Fruit fly (Drosophila melanogaster) whole organism, prepupa: ENCODE data around the gene iav.

Experiments used
- Blimp-1 ChIP-seq: fragments of 200-800 bp; sonication (Bioruptor generic); optimal IDR thresholded peaks from 3 replicates; lab custom pipeline; 2017; ENCODE audit warnings: missing biosample characterization, missing genetic modification characterization, mild to moderate bottlenecking, moderate library complexity, missing genetic modification reagents
- CG10631 ChIP-seq: fragments of 200-800 bp; sonication (Bioruptor generic); optimal IDR thresholded peaks from 2 replicates; lab custom pipeline; 2016; ENCODE audit warnings: missing biosample characterization, missing genetic modification characterization
- CG10669 ChIP-seq: fragments of 200-800 bp; sonication (Bioruptor generic); optimal IDR thresholded peaks from 3 replicates; lab custom pipeline; 2018; ENCODE audit warnings: missing biosample characterization, mild to moderate bottlenecking, missing genetic modification characterization, moderate library complexity
- CG11294 ChIP-seq: fragments of 200-800 bp; sonication (Bioruptor generic); IDR thresholded peaks from 2 replicates; pipeline ENCODE4 v1.3.6; 2022; ENCODE audit warnings: missing biosample characterization, missing genetic modification characterization
- CG11762 ChIP-seq: fragments of 200-800 bp; sonication (Bioruptor generic); optimal IDR thresholded peaks from 3 replicates; lab custom pipeline; 2016; ENCODE audit warnings: missing biosample characterization, missing genetic modification characterization; ENCODE audit not compliant: insufficient read depth
- CG11902 ChIP-seq: fragments of 200-800 bp; sonication (Bioruptor generic); optimal IDR thresholded peaks from 3 replicates; lab custom pipeline; 2016; ENCODE audit warnings: missing biosample characterization, missing genetic modification characterization
- CG15336 ChIP-seq: fragments of 200-800 bp; sonication (Bioruptor generic); IDR thresholded peaks from 2 replicates; pipeline ENCODE4 v1.3.6; 2022; ENCODE audit warnings: missing biosample characterization, missing genetic modification characterization
- CG1621 ChIP-seq: fragments of 200-800 bp; sonication (Bioruptor generic); optimal IDR thresholded peaks from 3 replicates; lab custom pipeline; 2018; ENCODE audit warnings: missing biosample characterization, mild to moderate bottlenecking, missing genetic modification characterization
- CG3032 ChIP-seq: fragments of 200-800 bp; optimal IDR thresholded peaks from 2 replicates; lab custom pipeline; 2019; ENCODE audit warnings: missing biosample characterization, mild to moderate bottlenecking, missing genetic modification characterization, moderate library complexity
- CG31627 ChIP-seq: fragments of 200-800 bp; sonication (Bioruptor generic); optimal IDR thresholded peaks from 3 replicates; lab custom pipeline; 2016; ENCODE audit warnings: missing biosample characterization, missing genetic modification characterization
- CG32006 ChIP-seq: fragments of 200-800 bp; sonication (Bioruptor generic); optimal IDR thresholded peaks from 3 replicates; lab custom pipeline; 2017; ENCODE audit warnings: missing biosample characterization, mild to moderate bottlenecking, missing genetic modification characterization
- CG34406 ChIP-seq: fragments of 200-800 bp; sonication (Bioruptor generic); optimal IDR thresholded peaks from 3 replicates; lab custom pipeline; 2016; ENCODE audit warnings: missing biosample characterization, missing genetic modification characterization
- CG3919 ChIP-seq: fragments of 200-800 bp; sonication (Bioruptor generic); optimal IDR thresholded peaks from 3 replicates; lab custom pipeline; 2016; ENCODE audit warnings: missing biosample characterization, missing genetic modification characterization
- CG4318 ChIP-seq: fragments of 200-800 bp; sonication (Bioruptor generic); optimal IDR thresholded peaks from 3 replicates; lab custom pipeline; 2017; ENCODE audit warnings: missing biosample characterization, mild to moderate bottlenecking, missing genetic modification characterization
- CG6163 ChIP-seq: fragments of 200-800 bp; sonication (Bioruptor generic); IDR thresholded peaks from 3 replicates; pipeline ENCODE4 v1.3.6; 2022; ENCODE audit warnings: missing biosample characterization, missing genetic modification characterization
- CG6854 ChIP-seq: fragments of 200-800 bp; sonication (Bioruptor generic); optimal IDR thresholded peaks from 2 replicates; lab custom pipeline; 2017; ENCODE audit warnings: missing biosample characterization, mild to moderate bottlenecking, missing genetic modification characterization
- CG8119 ChIP-seq: fragments of 200-800 bp; sonication (Bioruptor generic); IDR thresholded peaks from 3 replicates; pipeline ENCODE4 v1.3.6; 2022; ENCODE audit warnings: missing biosample characterization, missing genetic modification characterization
- CG8319 ChIP-seq: fragments of 200-800 bp; sonication (Bioruptor generic); optimal IDR thresholded peaks from 3 replicates; lab custom pipeline; 2016; ENCODE audit warnings: missing biosample characterization, missing genetic modification characterization
- CG8632 ChIP-seq: fragments of 200-800 bp; sonication (Bioruptor generic); optimal IDR thresholded peaks from 3 replicates; lab custom pipeline; 2016; ENCODE audit warnings: missing biosample characterization, missing genetic modification characterization
- CG9139 ChIP-seq: fragments of 200-800 bp; sonication (Bioruptor generic); optimal IDR thresholded peaks from 3 replicates; lab custom pipeline; 2017; ENCODE audit warnings: missing biosample characterization, mild to moderate bottlenecking, missing genetic modification characterization
- Eip75B ChIP-seq: fragments of 200-800 bp; sonication (Bioruptor generic); optimal IDR thresholded peaks from 3 replicates; lab custom pipeline; 2016; ENCODE audit warnings: missing biosample characterization, missing genetic modification characterization
- Eip93F ChIP-seq: fragments of 200-800 bp; sonication (Bioruptor generic); optimal IDR thresholded peaks from 2 replicates; lab custom pipeline; 2016; ENCODE audit warnings: missing biosample characterization, mild to moderate bottlenecking, missing genetic modification characterization
- Ets96B ChIP-seq: fragments of 200-800 bp; optimal IDR thresholded peaks from 2 replicates; lab custom pipeline; 2019; ENCODE audit warnings: missing biosample characterization, mild to moderate bottlenecking, missing genetic modification characterization, moderate library complexity
- Gug ChIP-seq: fragments of 200-800 bp; sonication (Bioruptor generic); IDR thresholded peaks from 2 replicates; pipeline ENCODE4 v1.3.6; 2022; ENCODE audit warnings: missing biosample characterization, missing genetic modification characterization
- Hr38 ChIP-seq: sonication (Bioruptor generic); optimal IDR thresholded peaks from 2 replicates; lab custom pipeline; 2016; ENCODE audit warnings: missing biosample characterization, missing genetic modification characterization
- Hr4 ChIP-seq: fragments of 200-800 bp; sonication (Bioruptor generic); optimal IDR thresholded peaks from 3 replicates; lab custom pipeline; 2016; ENCODE audit warnings: missing biosample characterization, missing genetic modification characterization
- Met ChIP-seq: fragments of 200-800 bp; sonication (Bioruptor generic); optimal IDR thresholded peaks from 3 replicates; lab custom pipeline; 2016; ENCODE audit warnings: missing biosample characterization, missing genetic modification characterization
- OdsH ChIP-seq: fragments of 200-800 bp; sonication (Bioruptor generic); optimal IDR thresholded peaks from 3 replicates; lab custom pipeline; 2016; ENCODE audit warnings: missing biosample characterization, missing genetic modification characterization
- Smox ChIP-seq: fragments of 200-800 bp; sonication (Bioruptor generic); optimal IDR thresholded peaks from 3 replicates; lab custom pipeline; 2016; ENCODE audit warnings: missing biosample characterization, missing genetic modification characterization
- Sox102F ChIP-seq: fragments of 200-800 bp; sonication (Bioruptor generic); optimal IDR thresholded peaks from 2 replicates; lab custom pipeline; 2016; ENCODE audit warnings: missing biosample characterization, mild to moderate bottlenecking, missing genetic modification characterization
- Sox14 ChIP-seq: fragments of 200-800 bp; sonication (Bioruptor generic); optimal IDR thresholded peaks from 3 replicates; lab custom pipeline; 2016; ENCODE audit warnings: missing biosample characterization, missing genetic modification characterization
- Sox15 ChIP-seq: fragments of 200-800 bp; sonication (Bioruptor generic); optimal IDR thresholded peaks from 3 replicates; lab custom pipeline; 2016; ENCODE audit warnings: missing biosample characterization, missing genetic modification characterization
- achi ChIP-seq: fragments of 200-800 bp; sonication (Bioruptor generic); optimal IDR thresholded peaks from 3 replicates; lab custom pipeline; 2016; ENCODE audit warnings: missing biosample characterization, missing genetic modification characterization
- dac ChIP-seq: fragments of 200-800 bp; sonication (Bioruptor generic); optimal IDR thresholded peaks from 2 replicates; lab custom pipeline; 2017; ENCODE audit warnings: missing biosample characterization, mild to moderate bottlenecking, missing genetic modification characterization
- dsx ChIP-seq: fragments of 200-800 bp; optimal IDR thresholded peaks from 3 replicates; lab custom pipeline; 2019; ENCODE audit warnings: missing biosample characterization, mild to moderate bottlenecking, missing genetic modification characterization, moderate library complexity; ENCODE audit not compliant: poor library complexity, severe bottlenecking
- esn ChIP-seq: fragments of 200-800 bp; sonication (Bioruptor generic); optimal IDR thresholded peaks from 2 replicates; lab custom pipeline; 2016; ENCODE audit warnings: missing biosample characterization, mild to moderate bottlenecking, missing genetic modification characterization, moderate library complexity
- lz ChIP-seq: fragments of 200-800 bp; sonication (Bioruptor generic); optimal IDR thresholded peaks from 3 replicates; lab custom pipeline; 2016; ENCODE audit warnings: missing biosample characterization, missing genetic modification characterization
- salr ChIP-seq, 2 experiments: fragments of 200-800 bp; sonication (Bioruptor generic); optimal IDR thresholded peaks; 3 replicates each; lab custom pipeline; 2016 to 2018; ENCODE audit warnings: missing biosample characterization in 2 of 2, missing genetic modification characterization in 2 of 2, mild to moderate bottlenecking in 1 of 2
- spab ChIP-seq: fragments of 200-800 bp; sonication (Bioruptor generic); optimal IDR thresholded peaks from 2 replicates; lab custom pipeline; 2017; ENCODE audit warnings: missing biosample characterization, mild to moderate bottlenecking, missing genetic modification characterization, missing genetic modification reagents
- ss ChIP-seq, 2 experiments: fragments of 200-800 bp; sonication (Bioruptor generic); optimal IDR thresholded peaks; 2 replicates in 1 of 2; 3 replicates in 1 of 2; lab custom pipeline; 2017 to 2018; ENCODE audit warnings: mild to moderate bottlenecking in 2 of 2, missing biosample characterization in 2 of 2, missing genetic modification characterization in 2 of 2, moderate library complexity in 1 of 2
- svp ChIP-seq: fragments of 200-800 bp; sonication (Bioruptor generic); peaks from one replicate; lab custom pipeline; 2016; ENCODE audit warnings: missing biosample characterization, missing genetic modification characterization
- topi ChIP-seq: fragments of 200-800 bp; sonication (Bioruptor generic); optimal IDR thresholded peaks from 3 replicates; lab custom pipeline; 2016; ENCODE audit warnings: missing biosample characterization, missing genetic modification characterization
- vri ChIP-seq: fragments of 200-800 bp; sonication (Bioruptor generic); optimal IDR thresholded peaks from 3 replicates; lab custom pipeline; 2016; ENCODE audit warnings: missing biosample characterization, mild to moderate bottlenecking, missing genetic modification characterization

Gene iav

DNA sequence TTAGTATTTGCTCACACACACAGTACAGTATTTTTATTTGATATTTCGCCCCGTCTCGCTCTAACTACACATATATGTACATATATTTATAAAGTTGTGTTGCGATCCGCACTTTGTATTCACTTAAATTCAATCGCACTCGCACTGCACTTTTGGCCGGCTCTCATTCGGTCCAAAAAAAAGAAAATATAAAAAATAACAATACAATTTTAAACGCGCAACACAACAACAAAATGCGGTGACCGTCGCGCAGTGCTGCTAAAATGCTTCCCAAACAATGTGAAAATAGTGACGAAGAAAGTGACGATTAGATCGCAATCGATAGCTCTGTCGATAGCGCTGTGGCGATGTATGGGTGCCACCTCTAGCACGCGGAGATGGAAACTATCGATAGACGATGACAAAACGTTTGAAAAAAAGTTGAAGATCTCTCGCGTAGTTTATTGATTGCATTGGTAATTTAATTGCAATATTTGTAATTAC is 10.4 kb upstream of the iav start, which contains the start of the genes C3G and pod1 (continued):
- TF ChIP-seq Eip75B (peak; percentile 11), spab (GFP tag; lab: Kevin White, UChicago) (no peak), CG1621 (tag; lab: Kevin White, UChicago) (no peak), svp (GFP tag; lab: Kevin White, UChicago) (peak; percentile 55), Eip93F (GFP tag; lab: Kevin White, UChicago) (peak; percentile 15), Hr38 (no peak), Smox (GFP tag; lab: Kevin White, UChicago) (peak; percentile 31), CG10631 (GFP tag; lab: Kevin White, UChicago) (no peak), Ets96B (tag; lab: Kevin White, UChicago) (no peak), Sox102F (GFP tag; lab: Kevin White, UChicago) (peak; percentile 56), Gug (no peak), Hr4 (GFP tag; lab: Kevin White, UChicago) (peak; percentile 18), Blimp-1 (no peak), esn (GFP tag; lab: Kevin White, UChicago) (peak; percentile 19), CG6854 (no peak), CG3032 (tag; lab: Kevin White, UChicago) (no peak), ss (GFP tag; optimal IDR thresholded peaks at IDR 0.05; lab: Kevin White, UChicago) (no peak)

DNA sequence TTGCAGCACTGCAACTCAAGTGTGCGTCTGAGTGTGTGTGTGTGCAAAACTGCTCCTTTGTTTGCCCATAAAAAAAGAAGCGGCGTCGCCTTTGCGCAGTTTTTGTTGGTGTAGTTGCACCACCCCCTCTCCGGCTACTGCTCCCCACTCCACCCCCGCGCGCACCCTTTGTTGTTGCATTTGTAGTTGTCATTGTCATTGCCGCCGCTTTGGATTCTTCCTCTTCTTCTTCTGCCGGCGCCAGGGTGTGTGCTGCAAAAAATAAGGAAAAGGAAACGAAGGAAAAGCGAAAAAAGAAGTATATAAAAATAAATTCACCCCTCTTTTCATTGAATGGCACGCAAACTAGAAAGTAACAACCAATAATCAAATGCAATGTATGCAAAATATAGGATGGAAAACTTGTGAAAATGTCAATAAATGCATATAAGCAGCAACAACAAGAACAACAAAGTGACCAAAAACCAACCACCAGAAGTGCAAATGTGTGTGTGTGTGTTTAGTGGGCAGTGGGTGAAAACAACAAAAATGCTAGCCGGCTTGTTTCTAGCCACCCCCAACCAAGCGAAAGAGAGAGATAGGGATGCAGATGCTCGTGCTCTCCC is 9.8 kb upstream of the iav start:
- TF ChIP-seq CG6854 (no peak), salr (GFP tag; optimal IDR thresholded peaks at IDR 0.05; lab: Kevin White, UChicago) (no peak), Sox14 (peak; percentile 83), CG9139 (GFP tag; lab: Kevin White, UChicago) (peak; percentile 41), ss (GFP tag; optimal IDR thresholded peaks at IDR 0.05; lab: Kevin White, UChicago) (peak; percentile 36 to 44), CG1621 (tag; lab: Kevin White, UChicago) (no peak), CG31627 (GFP tag; lab: Kevin White, UChicago) (no peak), Eip93F (GFP tag; lab: Kevin White, UChicago) (no peak), Blimp-1 (no peak), CG6163 (peak; percentile 24; the same call in 1 of the 3 replicates), Met (no peak), CG10669 (GFP tag; lab: Kevin White, UChicago) (peak; percentile 5), achi (no peak), Sox102F (GFP tag; lab: Kevin White, UChicago) (no peak)

DNA sequence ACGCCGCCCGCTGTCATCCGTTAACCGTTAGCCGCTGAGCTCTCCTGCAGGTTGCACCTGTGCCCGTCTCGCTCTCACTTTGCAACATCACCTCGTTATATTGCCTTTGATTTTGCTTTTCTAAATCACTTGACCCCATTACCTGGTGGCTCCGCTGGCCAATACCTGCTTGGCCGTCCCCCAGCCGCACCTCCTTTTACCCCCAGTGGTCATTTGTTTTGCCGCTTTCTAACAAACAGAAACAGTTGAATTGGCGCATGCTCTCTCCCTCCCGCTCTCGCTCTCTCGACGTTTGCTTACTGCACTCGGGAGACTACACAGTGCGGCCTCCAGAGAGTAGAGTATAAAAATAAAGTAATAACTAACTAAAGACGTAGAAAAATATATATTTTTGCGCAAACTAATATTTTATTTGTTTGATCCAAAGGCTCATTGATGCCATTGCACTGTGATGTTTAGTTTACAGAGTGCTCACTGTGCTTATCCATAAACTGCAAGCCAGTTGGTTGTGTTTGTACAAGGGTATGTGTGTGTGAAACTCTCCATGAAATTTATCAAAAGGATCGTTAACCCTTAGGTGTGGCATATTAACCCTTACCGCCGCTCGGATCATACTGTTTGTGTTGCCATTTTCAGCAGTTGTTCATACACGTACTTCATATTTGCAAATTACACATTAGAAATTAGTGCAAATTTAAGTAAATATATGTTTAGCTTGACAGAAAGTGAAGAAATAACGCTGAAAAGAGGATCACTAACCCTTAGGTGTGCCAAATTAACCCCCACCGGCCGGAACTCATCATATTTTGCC is 9.1 kb upstream of the iav start:
- peak; percentile 95 for TF ChIP-seq Met
- peak; percentile 83 for TF ChIP-seq CG8319 (GFP tag; lab: Kevin White, UChicago)
- TF ChIP-seq Gug: peak; percentile 91
- peak; percentile 78 for TF ChIP-seq Ets96B (tag; lab: Kevin White, UChicago)
- TF ChIP-seq OdsH (GFP tag; lab: Kevin White, UChicago): peak; percentile 95
- peak; percentile 88 for TF ChIP-seq CG34406 (GFP tag; lab: Kevin White, UChicago)
- peak; percentile 76 for TF ChIP-seq CG11902 (GFP tag; lab: Kevin White, UChicago)
- TF ChIP-seq Blimp-1: peak; percentile 71
- peak; percentile 94 for TF ChIP-seq CG11294
- peak; percentile 92 for TF ChIP-seq CG8632 (GFP tag; lab: Kevin White, UChicago)
- peak; percentile 93 for TF ChIP-seq topi
- peak; percentile 93 for TF ChIP-seq CG3919 (GFP tag; lab: Kevin White, UChicago)
- no peak for TF ChIP-seq CG9139 (GFP tag; lab: Kevin White, UChicago)
- peak; percentile 87 for TF ChIP-seq Sox15 (GFP tag; lab: Kevin White, UChicago)
- TF ChIP-seq CG6163: peak; percentile 97
- TF ChIP-seq CG4318 (GFP tag; lab: Kevin White, UChicago): peak; percentile 88
- TF ChIP-seq vri: peak; percentile 93
- peak; percentile 95 for TF ChIP-seq CG32006 (GFP tag; lab: Kevin White, UChicago)
- TF ChIP-seq CG10631 (GFP tag; lab: Kevin White, UChicago): peak; percentile 91
- TF ChIP-seq dac (GFP tag; lab: Kevin White, UChicago): peak; percentile 87
- peak; percentile 71 for TF ChIP-seq CG11762 (GFP tag; lab: Kevin White, UChicago)
- peak; percentile 98 for TF ChIP-seq CG8119
- peak; percentile 73 to 83 for TF ChIP-seq salr (GFP tag; optimal IDR thresholded peaks at IDR 0.05; lab: Kevin White, UChicago)
- peak; percentile 65 for TF ChIP-seq CG3032 (tag; lab: Kevin White, UChicago)
- TF ChIP-seq svp (GFP tag; lab: Kevin White, UChicago): peak; percentile 97
- TF ChIP-seq lz (GFP tag; lab: Kevin White, UChicago): peak; percentile 94
- peak; percentile 97 for TF ChIP-seq CG15336 (GFP tag; lab: Robert Waterston, UW)
- TF ChIP-seq Hr4 (GFP tag; lab: Kevin White, UChicago): peak; percentile 95
- TF ChIP-seq dsx (GFP tag; lab: Kevin White, UChicago): peak; percentile 79
